Fruit fly (Drosophila melanogaster) whole organism: ENCODE results near the gene CG42780.

Source experiments
- CG8478 ChIP-seq: fragments of >200 bp; optimal IDR thresholded peaks from 2 replicates; lab custom pipeline; 2018; ENCODE audit warnings: inconsistent platforms
- Dll ChIP-seq: fragments of >200 bp; optimal IDR thresholded peaks from 2 replicates; lab custom pipeline; 2017
- pan ChIP-seq: fragments of >200 bp; optimal IDR thresholded peaks from 2 replicates; lab custom pipeline; 2017
- psq ChIP-seq: fragments of >200 bp; optimal IDR thresholded peaks from 2 replicates; lab custom pipeline; 2017

DNA sequence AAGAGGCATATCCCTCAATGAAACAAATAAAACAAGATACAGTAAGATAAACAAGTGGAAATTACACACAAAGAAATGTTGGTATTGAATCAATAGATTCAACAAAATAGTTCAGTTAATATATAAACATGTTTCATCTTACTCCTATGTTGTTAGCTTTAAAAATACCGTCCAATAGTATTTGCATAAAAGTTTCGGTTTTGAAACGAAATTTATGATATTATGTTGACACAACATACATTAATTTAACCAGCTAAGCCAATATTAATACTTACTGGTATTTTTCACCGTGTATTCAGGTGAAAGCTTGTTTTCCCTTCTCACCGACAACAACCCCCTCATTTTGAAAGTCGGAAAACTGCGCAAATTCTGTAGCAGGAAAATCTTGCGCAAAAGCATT, 6.5 kb upstream of the CG42780 start:
- TF ChIP-seq pan: no peak
- TF ChIP-seq psq (lab: Kevin White, UChicago): no peak
- TF ChIP-seq CG8478 (lab: Kevin White, UChicago): no peak
- TF ChIP-seq Dll (lab: Kevin White, UChicago): no peak
